Worm (Caenorhabditis elegans): ENCODE measurements around the gene fbxc-48.

- TF ChIP-seq nhr-6 (tag; optimal IDR thresholded peaks at IDR 0.05), result no peak
- no peak for TF ChIP-seq fos-1 (tag; optimal IDR thresholded peaks at IDR 0.05)
- TF ChIP-seq egl-27 (tag; optimal IDR thresholded peaks at IDR 0.05), result no peak
- no peak for TF ChIP-seq ZK546.5 (tag; optimal IDR thresholded peaks at IDR 0.05)
- TF ChIP-seq nhr-77 (tag; optimal IDR thresholded peaks at IDR 0.05), result no peak
- TF ChIP-seq lin-11 (tag; optimal IDR thresholded peaks at IDR 0.05), result no peak
- no peak for TF ChIP-seq snpc-4 (tag; optimal IDR thresholded peaks at IDR 0.05)
- TF ChIP-seq nhr-25 (tag; optimal IDR thresholded peaks at IDR 0.05), result no peak
- TF ChIP-seq ama-1 (optimal IDR thresholded peaks at IDR 0.05), result no peak
Measured at ce11 chrII:782903-783302, 42.2 kb upstream of the fbxc-48 start, which contains the start of gene Y39F10A.3.

All from whole organism, L2 larva.